Worm (Caenorhabditis elegans): Measurements from ENCODE around the gene grsp-4.

grsp-4 gene

ce11 chrV:7624652-7625051, at the start of gene grsp-4:
TSS of gene grsp-4 (plus strand) at chrV:7624952.
- no peak for TF ChIP-seq ceh-40 (GFP tag; IDR thresholded peaks at IDR 0.05)
- TF ChIP-seq Y53F4B.3 (GFP tag; IDR thresholded peaks at IDR 0.05) = no peak
- no peak for TF ChIP-seq F49E8.2 (tag; optimal IDR thresholded peaks at IDR 0.05; ENCODE audit: insufficient read depth)
- TF ChIP-seq tlf-1 (GFP tag; optimal IDR thresholded peaks at IDR 0.05) = no peak
- TF ChIP-seq dox-1 (GFP tag; IDR thresholded peaks at IDR 0.05) = no peak
- no peak for TF ChIP-seq athp-1 (tag; optimal IDR thresholded peaks at IDR 0.05)
- no peak for TF ChIP-seq unc-62 (GFP tag; optimal IDR thresholded peaks at IDR 0.05)
- no peak for TF ChIP-seq snpc-1.3 (tag; optimal IDR thresholded peaks at IDR 0.05; ENCODE audit: insufficient read depth)
- TF ChIP-seq ets-4 (GFP tag; optimal IDR thresholded peaks at IDR 0.05) = no peak
- no peak for TF ChIP-seq nfya-1 (tag; optimal IDR thresholded peaks at IDR 0.05; ENCODE audit: borderline replicate concordance, insufficient read depth)
- TF ChIP-seq ztf-3 (GFP tag; optimal IDR thresholded peaks at IDR 0.05) = no peak
- TF ChIP-seq fkh-3 (tag; optimal IDR thresholded peaks at IDR 0.05) = no peak
- no peak for TF ChIP-seq F22D6.2 (tag; optimal IDR thresholded peaks at IDR 0.05)
- no peak for TF ChIP-seq F23B12.7 (tag; optimal IDR thresholded peaks at IDR 0.05; ENCODE audit: insufficient read depth)
- TF ChIP-seq ztf-28 (GFP tag; IDR thresholded peaks at IDR 0.05) = no peak
- no peak for TF ChIP-seq mel-28 (tag; optimal IDR thresholded peaks at IDR 0.05; ENCODE audit: borderline replicate concordance)
- TF ChIP-seq rec-8 (tag; optimal IDR thresholded peaks at IDR 0.05) = no peak

- TF ChIP-seq madf-6 (GFP tag; IDR thresholded peaks at IDR 0.05) (peak; percentile 41; the same call in 1 of the 2 replicates), hsf-1 (GFP tag; IDR thresholded peaks at IDR 0.05) (peak; percentile 53), ets-4 (GFP tag; optimal IDR thresholded peaks at IDR 0.05) (no peak), let-526 (GFP tag; IDR thresholded peaks at IDR 0.05) (no peak), lin-54 (GFP tag; optimal IDR thresholded peaks at IDR 0.05) (peak; percentile 48), F33H1.4 (GFP tag; IDR thresholded peaks at IDR 0.05) (peak; percentile 40), attf-5 (GFP tag; optimal IDR thresholded peaks at IDR 0.05) (peak; percentile 65), cebp-1 (GFP tag; IDR thresholded peaks at IDR 0.05) (no peak), cebp-1 (tag; optimal IDR thresholded peaks at IDR 0.05) (peak; percentile 45), nhr-80 (tag; optimal IDR thresholded peaks at IDR 0.05) (peak; percentile 1), dox-1 (GFP tag; IDR thresholded peaks at IDR 0.05) (0 out of 2 replicates have a peak, but pooled peaks have one; percentile 16), nhr-27 (tag; optimal IDR thresholded peaks at IDR 0.05) (no peak), snpc-4 (GFP tag; optimal IDR thresholded peaks at IDR 0.05) (no peak), snpc-4 (tag; optimal IDR thresholded peaks at IDR 0.05) (peak in 2 of 4 experiments; percentile 34 to 47), ztf-25 (GFP tag; IDR thresholded peaks at IDR 0.05) (no peak), mcd-1 (GFP tag; IDR thresholded peaks at IDR 0.05) (peak; percentile 80), tbp1 (GFP tag; optimal IDR thresholded peaks at IDR 0.05) (peak; percentile 15), B0336.3 (GFP tag; IDR thresholded peaks at IDR 0.05) (no peak), zim-3 (tag; optimal IDR thresholded peaks at IDR 0.05) (no peak), lin-35 (GFP tag; optimal IDR thresholded peaks at IDR 0.05) (peak in 1 of 3 experiments; percentile 75), ZK185.1 (tag; optimal IDR thresholded peaks at IDR 0.05; ENCODE audit: poor library complexity, severe bottlenecking) (peak; percentile 46), ceh-27 (GFP tag; optimal IDR thresholded peaks at IDR 0.05) (no peak), ceh-100 (GFP tag; IDR thresholded peaks at IDR 0.05) (no peak), lsl-1 (GFP tag; optimal IDR thresholded peaks at IDR 0.05) (peak; percentile 41), hmg-20 (GFP tag; IDR thresholded peaks at IDR 0.05) (no peak), snpc-1.1 (tag; optimal IDR thresholded peaks at IDR 0.05; ENCODE audit: insufficient read depth) (peak; percentile 24), ceh-91 (GFP tag; IDR thresholded peaks at IDR 0.05) (0 out of 2 replicates have a peak, but pooled peaks have one; percentile 11), unc-130 (GFP tag; optimal IDR thresholded peaks at IDR 0.05) (no peak), lin-40 (tag; optimal IDR thresholded peaks at IDR 0.05) (peak; percentile 43), xnd-1 (tag; optimal IDR thresholded peaks at IDR 0.05) (no peak), die-1 (tag; optimal IDR thresholded peaks at IDR 0.05) (no peak), pbrm-1 (GFP tag; IDR thresholded peaks at IDR 0.05) (peak; percentile 7; the same call in 1 of the 2 replicates)
Observed at ce11 chrV:7575563-7575962, 49.2 kb upstream of the grsp-4 start, which contains the start of the genes snu-66 and ints-9. TSS of gene snu-66 (minus strand) at chrV:7575670. TSS of gene ints-9 (plus strand) at chrV:7575802.
